Worm (Caenorhabditis elegans): ENCODE data around the gene fzr-1.

Gene fzr-1

DNA sequence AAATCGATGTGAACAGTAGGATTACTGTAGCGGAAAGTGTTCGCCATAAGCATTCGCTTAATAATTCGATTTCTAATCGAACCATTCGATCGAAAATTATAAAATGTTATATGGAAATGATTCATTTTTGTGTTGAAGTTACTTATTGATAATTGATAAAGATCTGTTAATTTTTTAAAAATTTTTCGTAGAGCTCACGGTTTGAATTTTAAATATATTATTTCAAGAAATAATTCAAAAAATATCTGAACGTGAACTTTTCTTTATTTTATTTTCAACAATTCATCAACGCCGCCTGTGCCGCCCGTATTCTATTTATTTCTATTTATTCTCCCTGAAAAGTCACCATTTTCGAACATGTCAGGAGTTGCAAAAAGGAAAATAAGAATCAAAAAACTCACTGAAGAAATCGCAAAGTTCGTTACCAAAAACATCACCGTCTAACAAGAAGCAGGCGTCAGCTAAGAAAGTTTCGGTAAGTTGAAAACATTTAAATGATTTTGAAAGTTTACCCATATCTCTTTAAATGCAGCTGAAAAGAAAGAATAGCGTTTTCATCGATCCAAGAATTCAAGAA lies 32.8 kb downstream of the fzr-1 start, which contains the start of the genes T15H9.5 and T15H9.4:
TSS of gene T15H9.5 (minus strand) at position 101 of the 577 bp plus-strand sequence.
TSS of gene T15H9.4 (plus strand) at position 527 of the 577 bp plus-strand sequence.
- TF ChIP-seq eyg-1 (tag; optimal IDR thresholded peaks at IDR 0.05) (no peak), ceh-18 (tag; optimal IDR thresholded peaks at IDR 0.05) (no peak), Y22D7AL.16 (tag; optimal IDR thresholded peaks at IDR 0.05) (no peak), syd-9 (tag; optimal IDR thresholded peaks at IDR 0.05) (no peak), ceh-19 (GFP tag; optimal IDR thresholded peaks at IDR 0.05) (no peak), nhr-232 (tag; optimal IDR thresholded peaks at IDR 0.05) (no peak), tbx-2 (tag; optimal IDR thresholded peaks at IDR 0.05) (no peak), ahr-1 (tag; optimal IDR thresholded peaks at IDR 0.05) (no peak), ceh-9 (tag; optimal IDR thresholded peaks at IDR 0.05) (no peak), T23F11.4 (GFP tag; optimal IDR thresholded peaks at IDR 0.05) (no peak), ceh-22 (tag; optimal IDR thresholded peaks at IDR 0.05) (no peak), hlh-30 (tag; optimal IDR thresholded peaks at IDR 0.05; ENCODE audit: insufficient read depth) (no peak), hlh-13 (GFP tag; optimal IDR thresholded peaks at IDR 0.05) (no peak), fax-1 (tag; optimal IDR thresholded peaks at IDR 0.05) (no peak), rnt-1 (tag; optimal IDR thresholded peaks at IDR 0.05) (no peak), ceh-34 (tag; optimal IDR thresholded peaks at IDR 0.05) (no peak), gmeb-2 (tag; optimal IDR thresholded peaks at IDR 0.05) (no peak), che-1 (tag; optimal IDR thresholded peaks at IDR 0.05) (no peak)

DNA sequence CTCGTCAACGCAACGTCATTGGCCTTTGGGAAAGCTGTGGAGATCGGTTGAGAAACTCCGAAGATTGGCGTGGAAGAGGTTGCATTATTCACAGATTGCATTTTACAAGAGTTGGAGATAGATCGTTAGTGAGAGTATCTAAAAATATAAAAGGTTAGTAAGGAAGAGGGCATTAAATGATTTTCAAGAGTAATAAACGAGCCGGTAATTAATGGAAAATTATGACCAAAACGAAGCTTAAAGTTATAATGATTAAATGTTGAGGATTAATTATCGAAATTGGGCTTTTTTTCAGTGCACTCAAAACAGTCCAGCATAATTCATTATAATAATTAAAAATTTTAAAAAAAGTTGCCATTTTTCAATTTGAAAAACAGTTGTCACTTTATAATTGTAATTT lies 35.0 kb downstream of the fzr-1 start, which contains the start of gene pap-2:
TSS of gene pap-2 (minus strand) at position 101 of the 400 bp plus-strand sequence.
- TF ChIP-seq hlh-8 (tag; optimal IDR thresholded peaks at IDR 0.05) = no peak
- no peak for TF ChIP-seq ceh-30 (tag; optimal IDR thresholded peaks at IDR 0.05)
- TF ChIP-seq elt-2 (tag; optimal IDR thresholded peaks at IDR 0.05) = no peak

DNA sequence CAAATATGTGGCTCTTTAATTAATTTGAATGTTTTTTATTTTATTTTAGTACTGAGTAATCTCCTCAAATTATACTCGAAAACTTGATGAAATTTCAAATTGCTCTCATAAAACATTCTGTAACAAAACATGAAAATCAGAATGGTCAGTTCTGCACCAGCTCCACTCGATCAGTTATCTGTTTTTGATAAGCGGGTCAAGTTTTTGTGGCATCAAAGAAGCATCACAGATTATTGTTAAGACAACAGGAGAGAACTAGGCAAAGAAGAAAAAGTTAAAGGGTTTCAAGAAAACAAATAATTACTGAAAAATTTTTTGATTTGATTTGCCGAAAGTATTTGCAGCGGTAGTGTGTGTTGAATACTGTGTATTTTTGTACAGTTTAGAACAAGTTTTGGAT lies 37.1 kb downstream of the fzr-1 start:
- TF ChIP-seq ceh-24 (tag; optimal IDR thresholded peaks at IDR 0.05) = no peak
- TF ChIP-seq ceh-45 (GFP tag; IDR thresholded peaks at IDR 0.05) = no peak
- no peak for TF ChIP-seq pat-9 (tag; optimal IDR thresholded peaks at IDR 0.05)
- TF ChIP-seq elt-2 (tag; optimal IDR thresholded peaks at IDR 0.05) = no peak
- no peak for TF ChIP-seq dve-1 (tag; optimal IDR thresholded peaks at IDR 0.05)
- no peak for TF ChIP-seq fax-1 (tag; optimal IDR thresholded peaks at IDR 0.05)
- TF ChIP-seq hlh-30 (tag; optimal IDR thresholded peaks at IDR 0.05; ENCODE audit: insufficient read depth) = no peak
- no peak for TF ChIP-seq lin-11 (tag; optimal IDR thresholded peaks at IDR 0.05)
- TF ChIP-seq Y22D7AL.16 (tag; optimal IDR thresholded peaks at IDR 0.05) = no peak
- TF ChIP-seq odd-2 (tag; optimal IDR thresholded peaks at IDR 0.05) = no peak
- TF ChIP-seq T23F11.4 (GFP tag; optimal IDR thresholded peaks at IDR 0.05) = no peak

DNA sequence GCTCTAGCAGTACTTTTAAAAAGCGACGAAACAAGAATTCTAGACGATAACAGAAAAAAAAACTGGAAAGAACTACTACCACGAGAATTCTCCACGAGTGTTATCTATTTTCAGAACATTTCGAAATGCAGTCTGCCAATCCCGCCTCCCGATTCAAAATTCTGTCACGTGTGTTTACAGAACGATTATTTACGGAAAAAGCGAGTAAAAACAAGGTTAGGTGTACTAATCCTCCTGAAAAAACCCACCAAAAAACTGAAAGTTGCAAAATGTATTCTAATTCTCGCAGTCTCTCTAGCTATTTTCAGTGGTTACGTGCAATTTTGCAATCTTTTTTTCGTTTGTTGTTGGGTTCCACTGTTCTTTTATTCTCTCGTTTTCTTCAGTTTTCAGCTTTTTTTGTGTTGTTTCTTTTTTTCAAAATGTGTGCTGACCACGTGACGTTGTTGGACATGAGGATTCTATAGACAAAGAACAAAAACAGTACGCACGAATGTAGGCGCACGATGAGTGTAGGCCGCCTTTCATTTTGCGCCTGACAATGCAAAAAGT lies 37.7 kb downstream of the fzr-1 start:
- TF ChIP-seq hlh-6 (tag; optimal IDR thresholded peaks at IDR 0.05) = no peak
- no peak for TF ChIP-seq ztf-16 (tag; optimal IDR thresholded peaks at IDR 0.05)
- TF ChIP-seq dve-1 (tag; optimal IDR thresholded peaks at IDR 0.05) = no peak
- TF ChIP-seq K09A11.1 (tag; optimal IDR thresholded peaks at IDR 0.05; ENCODE audit: insufficient read depth) = no peak
- TF ChIP-seq ceh-6 (GFP tag; optimal IDR thresholded peaks at IDR 0.05) = no peak
- TF ChIP-seq syd-9 (tag; optimal IDR thresholded peaks at IDR 0.05) = no peak
- no peak for TF ChIP-seq ceh-18 (tag; optimal IDR thresholded peaks at IDR 0.05)
- TF ChIP-seq lim-6 (tag; optimal IDR thresholded peaks at IDR 0.05) = no peak
- TF ChIP-seq madf-2 (tag; optimal IDR thresholded peaks at IDR 0.05) = no peak
- no peak for TF ChIP-seq ceh-19 (GFP tag; optimal IDR thresholded peaks at IDR 0.05)
- no peak for TF ChIP-seq ets-4 (tag; optimal IDR thresholded peaks at IDR 0.05)
- TF ChIP-seq nhr-11 (tag; optimal IDR thresholded peaks at IDR 0.05) = no peak
- TF ChIP-seq elt-4 (tag; optimal IDR thresholded peaks at IDR 0.05) = no peak
- no peak for TF ChIP-seq pha-2 (tag; optimal IDR thresholded peaks at IDR 0.05)
